Fruit fly (Drosophila melanogaster) whole organism, embryonic: Measurements from ENCODE around the gene cl.
A peak's percentile ranks its signal among the peaks of the same experiment; 100 is the strongest.

ENCODE experiments used
- Ada2b ChIP-seq: fragments of 200-800 bp; sonication (Bioruptor generic); IDR thresholded peaks from 2 replicates; pipeline ENCODE4 v1.3.6; 2022; ENCODE audit warnings: missing biosample characterization, missing genetic modification characterization
- BEAF-32 ChIP-seq: fragments of 200-800 bp; sonication (Bioruptor generic); optimal IDR thresholded peaks from 3 replicates; lab custom pipeline; 2017; ENCODE audit warnings: missing biosample characterization, missing genetic modification characterization, mild to moderate bottlenecking, moderate library complexity, missing genetic modification reagents
- CG10274 ChIP-seq: fragments of 200-800 bp; sonication (Bioruptor generic); optimal IDR thresholded peaks from 3 replicates; lab custom pipeline; 2017; ENCODE audit warnings: missing biosample characterization, mild to moderate bottlenecking, missing genetic modification characterization
- CG11398 ChIP-seq: fragments of 200-800 bp; sonication (Bioruptor generic); optimal IDR thresholded peaks from 2 replicates; lab custom pipeline; 2016; ENCODE audit warnings: missing biosample characterization, missing genetic modification characterization
- CG11456 ChIP-seq: fragments of 200-800 bp; sonication (Bioruptor generic); IDR thresholded peaks from 3 replicates; pipeline ENCODE4 v1.3.6; 2022; ENCODE audit warnings: missing biosample characterization, missing genetic modification characterization
- CG11696 ChIP-seq: fragments of 200-800 bp; sonication (Bioruptor generic); IDR thresholded peaks from 2 replicates; pipeline ENCODE4 v1.3.6; 2022; ENCODE audit warnings: missing biosample characterization, missing genetic modification characterization
- CG13287 ChIP-seq: fragments of 200-800 bp; sonication (Bioruptor generic); IDR thresholded peaks from 2 replicates; pipeline ENCODE4 v1.3.6; 2022; ENCODE audit warnings: missing biosample characterization, missing genetic modification characterization; ENCODE audit not compliant: partially characterized antibody
- CG13296 ChIP-seq: fragments of 200-800 bp; sonication (Bioruptor generic); optimal IDR thresholded peaks from 3 replicates; lab custom pipeline; 2018; ENCODE audit warnings: missing biosample characterization, mild to moderate bottlenecking, missing genetic modification characterization
- CG13624 ChIP-seq: fragments of 200-800 bp; sonication (Bioruptor generic); optimal IDR thresholded peaks from 2 replicates; lab custom pipeline; 2016; ENCODE audit warnings: missing biosample characterization, missing genetic modification characterization
- CG13894 ChIP-seq: fragments of 200-800 bp; sonication (Bioruptor generic); optimal IDR thresholded peaks from 3 replicates; lab custom pipeline; 2018; ENCODE audit warnings: missing biosample characterization, mild to moderate bottlenecking, missing genetic modification characterization, moderate library complexity
- CG14050 ChIP-seq: fragments of 200-800 bp; sonication (Bioruptor generic); IDR thresholded peaks from 3 replicates; pipeline ENCODE4 v1.3.6; 2022; ENCODE audit warnings: missing biosample characterization, missing genetic modification characterization
- CG14965 ChIP-seq: fragments of 200-800 bp; sonication (Bioruptor generic); optimal IDR thresholded peaks from 2 replicates; lab custom pipeline; 2016; ENCODE audit warnings: missing biosample characterization, missing genetic modification characterization, borderline replicate concordance
- CG15011 ChIP-seq: fragments of 200-800 bp; sonication (Bioruptor generic); optimal IDR thresholded peaks from 3 replicates; lab custom pipeline; 2018; ENCODE audit warnings: missing biosample characterization, mild to moderate bottlenecking, missing genetic modification characterization
- CG16779 ChIP-seq: fragments of 200-800 bp; sonication (Bioruptor generic); IDR thresholded peaks from 2 replicates; pipeline ENCODE4 v1.3.6; 2022; ENCODE audit warnings: missing biosample characterization, missing genetic modification characterization
- CG16815 ChIP-seq: fragments of 200-800 bp; sonication (Bioruptor generic); optimal IDR thresholded peaks from 3 replicates; lab custom pipeline; 2017; ENCODE audit warnings: missing biosample characterization, mild to moderate bottlenecking, missing genetic modification characterization
- CG16863 ChIP-seq: fragments of 200-800 bp; sonication (Bioruptor generic); optimal IDR thresholded peaks from 3 replicates; lab custom pipeline; 2016; ENCODE audit warnings: missing biosample characterization, missing genetic modification characterization
- CG34224 ChIP-seq: fragments of 200-800 bp; sonication (Bioruptor generic); IDR thresholded peaks from 3 replicates; pipeline ENCODE4 v1.3.6; 2022; ENCODE audit warnings: missing biosample characterization, missing genetic modification characterization; ENCODE audit not compliant: partially characterized antibody
- CG34376 ChIP-seq: fragments of 200-800 bp; sonication (Bioruptor generic); optimal IDR thresholded peaks from 2 replicates; lab custom pipeline; 2018; ENCODE audit warnings: missing biosample characterization, mild to moderate bottlenecking, missing genetic modification characterization
- CG3838 ChIP-seq: fragments of 200-800 bp; sonication (Bioruptor generic); optimal IDR thresholded peaks from 3 replicates; lab custom pipeline; 2016; ENCODE audit warnings: missing biosample characterization, missing genetic modification characterization
- CG4424 ChIP-seq: fragments of 200-800 bp; sonication (Bioruptor generic); optimal IDR thresholded peaks from 3 replicates; lab custom pipeline; 2016; ENCODE audit warnings: missing biosample characterization, missing genetic modification characterization
- CG4854 ChIP-seq: fragments of 200-800 bp; sonication (Bioruptor generic); optimal IDR thresholded peaks from 2 replicates; lab custom pipeline; 2016; ENCODE audit warnings: missing biosample characterization, missing genetic modification characterization, inconsistent platforms
- CG6813 ChIP-seq: fragments of 200-800 bp; sonication (Bioruptor generic); optimal IDR thresholded peaks from 2 replicates; lab custom pipeline; 2017; ENCODE audit warnings: missing biosample characterization, missing genetic modification characterization, mild to moderate bottlenecking, moderate library complexity, missing genetic modification reagents
- CG7357 ChIP-seq: fragments of 200-800 bp; sonication (Bioruptor generic); IDR thresholded peaks from 3 replicates; pipeline ENCODE4 v1.3.6; 2022; ENCODE audit warnings: missing biosample characterization, missing genetic modification characterization
- CG8478 ChIP-seq: fragments of >200 bp; optimal IDR thresholded peaks from 2 replicates; lab custom pipeline; 2018
- CHES-1-like ChIP-seq: fragments of 200-800 bp; sonication (Bioruptor generic); optimal IDR thresholded peaks from 2 replicates; lab custom pipeline; 2016; ENCODE audit warnings: missing biosample characterization, missing genetic modification characterization
- HLH54F ChIP-seq: fragments of 200-800 bp; sonication (Bioruptor generic); optimal IDR thresholded peaks from 3 replicates; lab custom pipeline; 2016; ENCODE audit warnings: missing biosample characterization, missing genetic modification characterization
- HLHmδ ChIP-seq: fragments of 200-800 bp; sonication (Bioruptor generic); optimal IDR thresholded peaks from 2 replicates; lab custom pipeline; 2018; ENCODE audit warnings: missing biosample characterization, mild to moderate bottlenecking, missing genetic modification characterization, moderate library complexity
- HmgD ChIP-seq: fragments of 200-800 bp; sonication (Bioruptor generic); optimal IDR thresholded peaks from 3 replicates; lab custom pipeline; 2016; ENCODE audit warnings: missing biosample characterization, missing genetic modification characterization
- Hsf ChIP-seq: fragments of 200-800 bp; sonication (Bioruptor generic); optimal IDR thresholded peaks from 3 replicates; lab custom pipeline; 2016; ENCODE audit warnings: missing biosample characterization, missing genetic modification characterization
- Nf-YC ChIP-seq: fragments of 200-800 bp; optimal IDR thresholded peaks from 3 replicates; lab custom pipeline; 2019; ENCODE audit warnings: missing biosample characterization, mild to moderate bottlenecking, missing genetic modification characterization, moderate library complexity
- Scr ChIP-seq: fragments of 200-800 bp; sonication (Bioruptor generic); IDR thresholded peaks from 2 replicates; pipeline ENCODE4 v1.3.6; 2022; ENCODE audit warnings: missing biosample characterization, missing genetic modification characterization; ENCODE audit not compliant: partially characterized antibody
- Usf ChIP-seq: fragments of 200-800 bp; sonication (Bioruptor generic); optimal IDR thresholded peaks from 2 replicates; lab custom pipeline; 2017; ENCODE audit warnings: missing genotype, missing biosample characterization, missing genetic modification characterization
- YL-1 ChIP-seq: fragments of 200-800 bp; sonication (Bioruptor generic); optimal IDR thresholded peaks from 3 replicates; lab custom pipeline; 2017; ENCODE audit warnings: missing biosample characterization, mild to moderate bottlenecking, missing genetic modification characterization
- ato ChIP-seq: fragments of 200-800 bp; sonication (Bioruptor generic); IDR thresholded peaks from 2 replicates; pipeline ENCODE4 v1.3.6; 2022; ENCODE audit warnings: missing biosample characterization, missing genetic modification characterization; ENCODE audit not compliant: partially characterized antibody
- croc ChIP-seq: fragments of 200-800 bp; sonication (Bioruptor generic); conservative IDR thresholded peaks from 3 replicates; pipeline ENCODE4 v1.3.6; 2022; ENCODE audit warnings: missing biosample characterization, missing genetic modification characterization
- fd3F ChIP-seq: fragments of 200-800 bp; sonication (Bioruptor generic); optimal IDR thresholded peaks from 2 replicates; lab custom pipeline; 2018; ENCODE audit warnings: missing biosample characterization, mild to moderate bottlenecking, missing genetic modification characterization, moderate library complexity
- gcm2 ChIP-seq: fragments of 200-800 bp; sonication (Bioruptor generic); optimal IDR thresholded peaks from 2 replicates; lab custom pipeline; 2016; ENCODE audit warnings: missing biosample characterization, missing genetic modification characterization
- gem ChIP-seq: fragments of 200-800 bp; sonication (Bioruptor generic); optimal IDR thresholded peaks from 2 replicates; lab custom pipeline; 2019; ENCODE audit warnings: missing biosample characterization, mild to moderate bottlenecking, missing genetic modification characterization, moderate library complexity
- grn ChIP-seq: fragments of 200-800 bp; sonication (Bioruptor generic); optimal IDR thresholded peaks from 3 replicates; lab custom pipeline; 2017; ENCODE audit warnings: missing biosample characterization, missing genetic modification characterization
- h ChIP-seq: fragments of >200 bp; optimal IDR thresholded peaks from 2 replicates; lab custom pipeline; 2017
- hb ChIP-seq: fragments of 200-800 bp; sonication (Bioruptor generic); IDR thresholded peaks from 3 replicates; pipeline ENCODE4 v1.3.6; 2022; ENCODE audit warnings: missing biosample characterization, missing genetic modification characterization; ENCODE audit not compliant: partially characterized antibody
- jumu ChIP-seq: fragments of 200-800 bp; sonication (Bioruptor generic); optimal IDR thresholded peaks from 3 replicates; lab custom pipeline; 2016; ENCODE audit warnings: missing biosample characterization, missing genetic modification characterization
- oc ChIP-seq: fragments of 200-800 bp; sonication (Bioruptor generic); optimal IDR thresholded peaks from 2 replicates; lab custom pipeline; 2018; ENCODE audit warnings: missing biosample characterization, mild to moderate bottlenecking, missing genetic modification characterization, moderate library complexity
- peb ChIP-seq: fragments of 200-800 bp; sonication (Bioruptor generic); IDR thresholded peaks from 2 replicates; pipeline ENCODE4 v1.3.6; 2022; ENCODE audit warnings: missing biosample characterization, missing genetic modification characterization
- prd ChIP-seq, 3 experiments: fragments of >200 bp in 2 of 3; fragments of 200-800 bp in 1 of 3; sonication (Bioruptor generic) in 1 of 3; optimal IDR thresholded peaks in 2 of 3; IDR thresholded peaks in 1 of 3; 2 replicates in 2 of 3; 3 replicates in 1 of 3; pipeline versions ENCODE4 v1.3.6 to Lab custom; 2017 to 2022; ENCODE audit warnings: missing biosample characterization in 1 of 3, missing genetic modification characterization in 1 of 3
- psq ChIP-seq: fragments of 200-800 bp; sonication (Bioruptor generic); optimal IDR thresholded peaks from 2 replicates; lab custom pipeline; 2017; ENCODE audit warnings: missing biosample characterization, missing genetic modification characterization
- sd ChIP-seq: fragments of 200-800 bp; sonication (Bioruptor generic); optimal IDR thresholded peaks from 3 replicates; lab custom pipeline; 2018; ENCODE audit warnings: missing biosample characterization, mild to moderate bottlenecking, missing genetic modification characterization, moderate library complexity
- slbo ChIP-seq: fragments of 200-800 bp; sonication (Bioruptor generic); IDR thresholded peaks from 2 replicates; pipeline ENCODE4 v1.3.6; 2022; ENCODE audit warnings: missing biosample characterization, missing genetic modification characterization
- ssp ChIP-seq: fragments of 200-800 bp; sonication (Bioruptor generic); IDR thresholded peaks from 2 replicates; pipeline ENCODE4 v1.3.6; 2022; ENCODE audit warnings: missing biosample characterization, missing genetic modification characterization
- tio ChIP-seq: fragments of 200-800 bp; sonication (Bioruptor generic); optimal IDR thresholded peaks from 2 replicates; lab custom pipeline; 2017; ENCODE audit warnings: missing biosample characterization, missing genetic modification characterization, inconsistent platforms
- tna ChIP-seq: fragments of 200-800 bp; sonication (Bioruptor generic); IDR thresholded peaks from 2 replicates; pipeline ENCODE4 v1.3.6; 2022; ENCODE audit warnings: missing biosample characterization, missing genetic modification characterization; ENCODE audit not compliant: partially characterized antibody

The cl gene

dm6 chr2L:5525723-5526122, 5.8 kb downstream of the cl start, which contains the start of gene Cap-D3 (continued):
- TF ChIP-seq psq (GFP tag; lab: Kevin White, UChicago) (no peak), CG13287 (GFP tag; lab: Robert Waterston, UW) (peak; percentile 69), ssp (GFP tag; lab: Robert Waterston, UW) (no peak), CHES-1-like (no peak), peb (GFP tag; lab: Robert Waterston, UW) (no peak), croc (GFP tag; lab: Robert Waterston, UW) (no peak), BEAF-32 (GFP tag; lab: Kevin White, UChicago) (peak; percentile 16), YL-1 (GFP tag; lab: Kevin White, UChicago) (no peak), tio (GFP tag; lab: Kevin White, UChicago) (no peak), fd3F (GFP tag; lab: Kevin White, UChicago) (no peak), CG13624 (GFP tag; lab: Kevin White, UChicago) (no peak), CG8478 (no peak), Hsf (GFP tag; lab: Kevin White, UChicago) (no peak), tna (GFP tag; lab: Robert Waterston, UW) (peak; percentile 74), CG7357 (GFP tag; lab: Robert Waterston, UW) (no peak), CG34224 (GFP tag; lab: Robert Waterston, UW) (peak; percentile 77), CG3838 (GFP tag; lab: Kevin White, UChicago) (no peak), CG11696 (no peak), CG10274 (no peak), gem (tag; lab: Kevin White, UChicago) (no peak), CG14965 (GFP tag; lab: Kevin White, UChicago) (no peak), ato (peak; percentile 68; the same call in 1 of the 2 replicates), CG11456 (GFP tag; lab: Robert Waterston, UW) (no peak), CG11398 (no peak), HmgD (GFP tag; lab: Kevin White, UChicago) (no peak), hb (GFP tag; lab: Robert Waterston, UW) (0 out of 3 replicates have a peak, but pooled peaks have one; percentile 70), CG16815 (GFP tag; lab: Kevin White, UChicago) (no peak), prd (optimal IDR thresholded peaks at IDR 0.05; lab: Kevin White, UChicago) (no peak), prd (GFP tag; IDR thresholded peaks at IDR 0.05; lab: Robert Waterston, UW) (no peak), sd (tag; lab: Kevin White, UChicago) (no peak), grn (GFP tag; lab: Kevin White, UChicago) (no peak), oc (no peak), CG34376 (GFP tag; lab: Kevin White, UChicago) (no peak), Scr (peak; percentile 49), CG15011 (GFP tag; lab: Kevin White, UChicago) (no peak), CG13296 (GFP tag; lab: Kevin White, UChicago) (no peak), CG4424 (GFP tag; lab: Kevin White, UChicago) (no peak), CG13894 (tag; lab: Kevin White, UChicago) (no peak), jumu (GFP tag; lab: Kevin White, UChicago) (no peak), Nf-YC (tag; lab: Kevin White, UChicago) (no peak), Usf (GFP tag; lab: Kevin White, UChicago) (no peak), h (lab: Kevin White, UChicago) (no peak), HLH54F (GFP tag; lab: Kevin White, UChicago) (no peak), HLHmδ (GFP tag; lab: Kevin White, UChicago) (no peak), CG16779 (no peak), CG16863 (no peak), Ada2b (GFP tag; lab: Robert Waterston, UW) (no peak), CG6813 (GFP tag; lab: Kevin White, UChicago) (no peak), CG4854 (GFP tag; lab: Kevin White, UChicago) (no peak), gcm2 (no peak), slbo (GFP tag; lab: Robert Waterston, UW) (0 out of 2 replicates have a peak, but pooled peaks have one; percentile 9), CG14050 (GFP tag; lab: Robert Waterston, UW) (no peak)
